Worm (Caenorhabditis elegans) whole organism, midembryonic: ENCODE results near the gene F47B10.8.

Source experiments
- T22C8.4 ChIP-seq: fragments of 200-800 bp; sonication (Bioruptor generic); IDR thresholded peaks from 2 replicates; pipeline ENCODE4 v1.3.6; 2022; ENCODE audit warnings: missing genetic modification characterization, missing compliant biosample characterization
- cog-1 ChIP-seq: sonication (generic microtip); optimal IDR thresholded peaks from 2 replicates; lab custom pipeline; 2016; ENCODE audit warnings: missing genetic modification characterization, missing compliant biosample characterization
- flt-1 ChIP-seq: fragments of 200-800 bp; sonication (Bioruptor generic); IDR thresholded peaks from 2 replicates; pipeline ENCODE4 v1.3.6; 2022; ENCODE audit warnings: missing genetic modification characterization, missing compliant biosample characterization
- klf-2 ChIP-seq: fragments of 200-800 bp; sonication (Bioruptor generic); conservative IDR thresholded peaks from 2 replicates; pipeline ENCODE4 v1.3.6; 2022; ENCODE audit warnings: missing genetic modification reagents, missing genetic modification characterization, missing compliant biosample characterization
- med-1 ChIP-seq: sonication (generic microtip); optimal IDR thresholded peaks from 2 replicates; lab custom pipeline; 2017; ENCODE audit warnings: missing genetic modification characterization, mild to moderate bottlenecking, missing compliant biosample characterization, antibody characterized with exemption, missing genetic modification reagents; ENCODE audit not compliant: insufficient read depth
- ref-1 ChIP-seq: fragments of 200-800 bp; sonication (Bioruptor generic); conservative IDR thresholded peaks from 2 replicates; pipeline ENCODE4 v1.3.6; 2022; ENCODE audit warnings: missing genetic modification reagents, missing genetic modification characterization, missing compliant biosample characterization
- tab-1 ChIP-seq: fragments of 200-800 bp; sonication (Bioruptor generic); IDR thresholded peaks from 2 replicates; pipeline ENCODE4 v1.3.6; 2022; ENCODE audit warnings: missing genetic modification characterization, missing compliant biosample characterization
- ztf-23 ChIP-seq: fragments of 200-800 bp; sonication (Bioruptor generic); IDR thresholded peaks from 2 replicates; pipeline ENCODE4 v1.3.6; 2022; ENCODE audit warnings: missing genetic modification reagents, missing genetic modification characterization, missing compliant biosample characterization
- ztf-29 ChIP-seq: fragments of 200-800 bp; sonication (Bioruptor generic); IDR thresholded peaks from 2 replicates; pipeline ENCODE4 v1.3.6; 2022; ENCODE audit warnings: missing genetic modification reagents, missing genetic modification characterization, missing compliant biosample characterization

F47B10.8 gene

ce11 chrX:10910716-10911115 is at the start of gene F47B10.8:
Gene F47B10.8, minus strand, starts transcription at chrX:10910816.
- TF ChIP-seq T22C8.4 (GFP tag; lab: Robert Waterston, UW) (no peak), med-1 (no peak), klf-2 (GFP tag; lab: Robert Waterston, UW) (no peak), ref-1 (GFP tag; lab: Robert Waterston, UW) (no peak), tab-1 (no peak), cog-1 (no peak), flt-1 (GFP tag; lab: Robert Waterston, UW) (no peak), ztf-23 (GFP tag; lab: Robert Waterston, UW) (no peak), ztf-29 (GFP tag; lab: Robert Waterston, UW) (no peak)

ce11 chrX:10959136-10959535 is 48.5 kb upstream of the F47B10.8 start, which contains the start of gene K09C8.2:
Gene K09C8.2, plus strand, starts transcription at chrX:10959436.
- TF ChIP-seq klf-2 (GFP tag; lab: Robert Waterston, UW) = no peak
- no peak for TF ChIP-seq ztf-29 (GFP tag; lab: Robert Waterston, UW)
- no peak for TF ChIP-seq tab-1
- TF ChIP-seq flt-1 (GFP tag; lab: Robert Waterston, UW) = no peak
- no peak for TF ChIP-seq cog-1
- no peak for TF ChIP-seq T22C8.4 (GFP tag; lab: Robert Waterston, UW)
- no peak for TF ChIP-seq ztf-23 (GFP tag; lab: Robert Waterston, UW)

- TF ChIP-seq med-1 = no peak
- no peak for TF ChIP-seq klf-2 (GFP tag; lab: Robert Waterston, UW)
- no peak for TF ChIP-seq ztf-23 (GFP tag; lab: Robert Waterston, UW)
- TF ChIP-seq T22C8.4 (GFP tag; lab: Robert Waterston, UW) = no peak
- no peak for TF ChIP-seq tab-1
- TF ChIP-seq cog-1 = no peak
- TF ChIP-seq flt-1 (GFP tag; lab: Robert Waterston, UW) = no peak
- TF ChIP-seq ref-1 (GFP tag; lab: Robert Waterston, UW) = no peak
- TF ChIP-seq ztf-29 (GFP tag; lab: Robert Waterston, UW) = no peak
Observed at ce11 chrX:10958427-10958826, 47.8 kb upstream of the F47B10.8 start, which contains the start of gene nlp-19. Gene nlp-19, plus strand, starts transcription at chrX:10958727.

- no peak for TF ChIP-seq cog-1
Observed at ce11 chrX:10956972-10957678, 46.5 kb upstream of the F47B10.8 start.

ce11 chrX:10953834-10954233 is 43.2 kb upstream of the F47B10.8 start, which contains the start of gene pbo-4:
Gene pbo-4, plus strand, starts transcription at chrX:10954134.
- TF ChIP-seq flt-1 (GFP tag; lab: Robert Waterston, UW) (no peak), tab-1 (no peak), ztf-23 (GFP tag; lab: Robert Waterston, UW) (no peak), klf-2 (GFP tag; lab: Robert Waterston, UW) (no peak), T22C8.4 (GFP tag; lab: Robert Waterston, UW) (no peak), cog-1 (no peak)

ce11 chrX:10951922-10952321 is 41.3 kb upstream of the F47B10.8 start:
- TF ChIP-seq T22C8.4 (GFP tag; lab: Robert Waterston, UW) (no peak), med-1 (no peak), klf-2 (GFP tag; lab: Robert Waterston, UW) (no peak), cog-1 (no peak), ztf-29 (GFP tag; lab: Robert Waterston, UW) (no peak), ztf-23 (GFP tag; lab: Robert Waterston, UW) (no peak), tab-1 (no peak), flt-1 (GFP tag; lab: Robert Waterston, UW) (no peak), ref-1 (GFP tag; lab: Robert Waterston, UW) (no peak)

- TF ChIP-seq med-1 (no peak), ztf-23 (GFP tag; lab: Robert Waterston, UW) (no peak), tab-1 (no peak), T22C8.4 (GFP tag; lab: Robert Waterston, UW) (no peak), cog-1 (no peak), ref-1 (GFP tag; lab: Robert Waterston, UW) (no peak), flt-1 (GFP tag; lab: Robert Waterston, UW) (no peak), klf-2 (GFP tag; lab: Robert Waterston, UW) (no peak), ztf-29 (GFP tag; lab: Robert Waterston, UW) (no peak)
Observed at ce11 chrX:10951168-10951567, 40.6 kb upstream of the F47B10.8 start, which contains the start of gene K09C8.7. Gene K09C8.7, minus strand, starts transcription at chrX:10951393.

- no peak for TF ChIP-seq klf-2 (GFP tag; lab: Robert Waterston, UW)
- no peak for TF ChIP-seq tab-1
Observed at ce11 chrX:10948852-10949251, 38.2 kb upstream of the F47B10.8 start, which contains the start of gene T21B6.3. Gene T21B6.3, minus strand, starts transcription at chrX:10948952.

- no peak for TF ChIP-seq cog-1
- no peak for TF ChIP-seq tab-1
- TF ChIP-seq flt-1 (GFP tag; lab: Robert Waterston, UW) = no peak
- TF ChIP-seq ztf-29 (GFP tag; lab: Robert Waterston, UW) = no peak
- TF ChIP-seq klf-2 (GFP tag; lab: Robert Waterston, UW) = no peak
- no peak for TF ChIP-seq ztf-23 (GFP tag; lab: Robert Waterston, UW)
- no peak for TF ChIP-seq med-1
- no peak for TF ChIP-seq T22C8.4 (GFP tag; lab: Robert Waterston, UW)
- TF ChIP-seq ref-1 (GFP tag; lab: Robert Waterston, UW) = no peak
Observed at ce11 chrX:10941255-10941654, 30.6 kb upstream of the F47B10.8 start, which contains the start of gene pho-7. Gene pho-7, minus strand, starts transcription at chrX:10941355.

- no peak for TF ChIP-seq klf-2 (GFP tag; lab: Robert Waterston, UW)
Observed at ce11 chrX:10933308-10934014, 22.8 kb upstream of the F47B10.8 start.
